Worm (Caenorhabditis elegans) whole organism, L2 larva: ENCODE measurements around the gene C18D4.12.

Experiments
- R02D3.7 ChIP-seq: fragments of 150-350 bp; optimal IDR thresholded peaks from 2 replicates; lab custom pipeline; 2014; ENCODE audit warnings: missing biosample characterization, missing genetic modification characterization
- aly-2 ChIP-seq: fragments of 150-350 bp; optimal IDR thresholded peaks from 2 replicates; lab custom pipeline; 2014; ENCODE audit warnings: missing biosample characterization, missing genetic modification characterization
- blmp-1 ChIP-seq: sonication (generic microtip); optimal IDR thresholded peaks from 2 replicates; lab custom pipeline; 2017; ENCODE audit warnings: missing genetic modification characterization, mild to moderate bottlenecking, missing compliant biosample characterization, antibody characterized with exemption, moderate library complexity; ENCODE audit not compliant: insufficient read depth
- lin-13 ChIP-seq: fragments of 150-350 bp; optimal IDR thresholded peaks from 2 replicates; lab custom pipeline; 2014; ENCODE audit warnings: missing biosample characterization, missing genetic modification reagents, missing genetic modification characterization
- lin-39 ChIP-seq: fragments of 150-350 bp; optimal IDR thresholded peaks from 2 replicates; lab custom pipeline; 2014; ENCODE audit warnings: missing biosample characterization, missing genetic modification reagents, missing genetic modification characterization
- nhr-129 ChIP-seq: fragments of 150-350 bp; optimal IDR thresholded peaks from 2 replicates; lab custom pipeline; 2014; ENCODE audit warnings: missing biosample characterization, missing genetic modification characterization
- nhr-21 ChIP-seq: fragments of 150-350 bp; optimal IDR thresholded peaks from 2 replicates; lab custom pipeline; 2014; ENCODE audit warnings: missing biosample characterization, missing genetic modification characterization
- nhr-237 ChIP-seq: fragments of 150-350 bp; optimal IDR thresholded peaks from 2 replicates; lab custom pipeline; 2014; ENCODE audit warnings: missing biosample characterization, missing genetic modification characterization
- nhr-25 ChIP-seq: fragments of 150-350 bp; sonication (generic microtip); optimal IDR thresholded peaks from 3 replicates; lab custom pipeline; 2014; ENCODE audit warnings: missing biosample characterization, missing genetic modification characterization
- unc-39 ChIP-seq: fragments of 150-350 bp; optimal IDR thresholded peaks from 2 replicates; lab custom pipeline; 2014; ENCODE audit warnings: missing biosample characterization, missing genetic modification characterization
- unc-62 ChIP-seq: fragments of 150-350 bp; optimal IDR thresholded peaks from 2 replicates; lab custom pipeline; 2014; ENCODE audit warnings: missing biosample characterization, missing genetic modification reagents, missing genetic modification characterization
- zag-1 ChIP-seq: fragments of 150-350 bp; optimal IDR thresholded peaks from 2 replicates; lab custom pipeline; 2014; ENCODE audit warnings: missing biosample characterization, missing genetic modification characterization

ce11 chrV:17520735-17521134 lies 9.7 kb downstream of the C18D4.12 start, which contains the start of gene fbxa-136:
- TF ChIP-seq unc-39 (no peak), nhr-129 (tag; lab: Kevin White, UChicago) (no peak), lin-13 (GFP tag; lab: Kevin White, UChicago) (no peak), nhr-25 (tag; lab: Kevin White, UChicago) (no peak), zag-1 (tag; lab: Kevin White, UChicago) (no peak), unc-62 (GFP tag; lab: Kevin White, UChicago) (no peak), blmp-1 (no peak), lin-39 (tag; lab: Kevin White, UChicago) (no peak), aly-2 (tag; lab: Kevin White, UChicago) (no peak), R02D3.7 (tag; lab: Kevin White, UChicago) (no peak), nhr-237 (tag; lab: Kevin White, UChicago) (no peak), nhr-21 (tag; lab: Kevin White, UChicago) (no peak)
